Worm (Caenorhabditis elegans) whole organism, young adult: ENCODE results near the gene F54D5.15.

Experiments
- F10E7.11 ChIP-seq: sonication (generic microtip); optimal IDR thresholded peaks from 2 replicates; lab custom pipeline; 2017; ENCODE audit warnings: mild to moderate bottlenecking, missing genetic modification characterization, moderate library complexity, missing compliant biosample characterization
- F23B12.7 ChIP-seq: sonication (generic microtip); optimal IDR thresholded peaks from 2 replicates; lab custom pipeline; 2017; ENCODE audit warnings: missing genetic modification characterization, mild to moderate bottlenecking, missing compliant biosample characterization, antibody characterized with exemption, moderate library complexity; ENCODE audit not compliant: insufficient read depth
- F33H1.4 ChIP-seq: fragments of 200-800 bp; sonication (Bioruptor generic); IDR thresholded peaks from 2 replicates; pipeline ENCODE4 v1.3.6; 2022; ENCODE audit warnings: missing genetic modification reagents, missing genetic modification characterization, missing compliant biosample characterization
- F37B4.10 ChIP-seq: fragments of 200-800 bp; sonication (Bioruptor generic); IDR thresholded peaks from 2 replicates; pipeline ENCODE4 v1.3.6; 2022; ENCODE audit warnings: missing genetic modification characterization, missing compliant biosample characterization
- F55B11.4 ChIP-seq: sonication (generic microtip); optimal IDR thresholded peaks from 2 replicates; lab custom pipeline; 2016; ENCODE audit warnings: missing compliant biosample characterization, missing genetic modification characterization, borderline replicate concordance; ENCODE audit not compliant: insufficient read depth
- F57A8.1 ChIP-seq: fragments of 200-800 bp; sonication (Bioruptor generic); optimal IDR thresholded peaks from 2 replicates; lab custom pipeline; 2018; ENCODE audit warnings: mild to moderate bottlenecking, missing genetic modification characterization, moderate library complexity, missing compliant biosample characterization
- K11D2.4 ChIP-seq: fragments of 200-800 bp; sonication (Bioruptor generic); IDR thresholded peaks from 2 replicates; pipeline ENCODE4 v1.3.6; 2022; ENCODE audit warnings: missing genetic modification reagents, missing genetic modification characterization, missing compliant biosample characterization
- K12H6.12 ChIP-seq: fragments of 200-800 bp; sonication (Bioruptor generic); optimal IDR thresholded peaks from 2 replicates; lab custom pipeline; 2018; ENCODE audit warnings: mild to moderate bottlenecking, missing genetic modification characterization, missing compliant biosample characterization
- Y53F4B.3 ChIP-seq: fragments of 200-800 bp; sonication (Bioruptor generic); IDR thresholded peaks from 2 replicates; pipeline ENCODE4 v1.3.6; 2022; ENCODE audit warnings: missing genetic modification reagents, missing genetic modification characterization, missing compliant biosample characterization
- Y53G8AR.9 ChIP-seq: fragments of 200-800 bp; sonication (Bioruptor generic); conservative IDR thresholded peaks from 2 replicates; pipeline ENCODE4 v1.3.6; 2022; ENCODE audit warnings: missing genetic modification reagents, missing genetic modification characterization, missing compliant biosample characterization
- Y67H2A.10 ChIP-seq: fragments of 200-800 bp; sonication (Bioruptor generic); conservative IDR thresholded peaks from 2 replicates; pipeline ENCODE4 v1.3.6; 2022; ENCODE audit warnings: missing genetic modification reagents, missing genetic modification characterization, missing compliant biosample characterization
- Y79H2A.3 ChIP-seq: fragments of 200-800 bp; sonication (Bioruptor generic); conservative IDR thresholded peaks from 2 replicates; pipeline ENCODE4 v1.3.6; 2022; ENCODE audit warnings: missing genetic modification reagents, missing genetic modification characterization, missing compliant biosample characterization
- aptf-2 ChIP-seq: fragments of 200-800 bp; sonication (Bioruptor generic); conservative IDR thresholded peaks from 2 replicates; pipeline ENCODE4 v1.3.6; 2022; ENCODE audit warnings: missing genetic modification reagents, missing genetic modification characterization, missing compliant biosample characterization
- attf-3 ChIP-seq: fragments of 200-800 bp; sonication (Bioruptor generic); conservative IDR thresholded peaks from 2 replicates; pipeline ENCODE4 v1.3.6; 2022; ENCODE audit warnings: missing genetic modification reagents, missing genetic modification characterization, missing compliant biosample characterization
- bed-2 ChIP-seq: fragments of 200-800 bp; sonication (Bioruptor generic); IDR thresholded peaks from 2 replicates; pipeline ENCODE4 v1.3.6; 2022; ENCODE audit warnings: missing genetic modification reagents, missing genetic modification characterization, missing compliant biosample characterization
- ccch-3 ChIP-seq: fragments of 200-800 bp; sonication (Bioruptor generic); optimal IDR thresholded peaks from 2 replicates; lab custom pipeline; 2018; ENCODE audit warnings: mild to moderate bottlenecking, missing genetic modification characterization, missing compliant biosample characterization
- cebp-2 ChIP-seq: fragments of 200-800 bp; sonication (Bioruptor generic); IDR thresholded peaks from 2 replicates; pipeline ENCODE4 v1.3.6; 2022; ENCODE audit warnings: missing genetic modification characterization, missing compliant biosample characterization
- ceh-100 ChIP-seq: fragments of 200-800 bp; sonication (Bioruptor generic); IDR thresholded peaks from 2 replicates; pipeline ENCODE4 v1.3.6; 2022; ENCODE audit warnings: missing genetic modification reagents, missing genetic modification characterization, missing compliant biosample characterization
- ceh-27 ChIP-seq: fragments of 200-800 bp; sonication (Bioruptor generic); optimal IDR thresholded peaks from 2 replicates; lab custom pipeline; 2018; ENCODE audit warnings: mild to moderate bottlenecking, missing genetic modification characterization, moderate library complexity, missing compliant biosample characterization
- ceh-58 ChIP-seq: fragments of 200-800 bp; sonication (Bioruptor generic); IDR thresholded peaks from 2 replicates; pipeline ENCODE4 v1.3.6; 2022; ENCODE audit warnings: missing genetic modification characterization, missing compliant biosample characterization
- chd-7 ChIP-seq: sonication (generic microtip); optimal IDR thresholded peaks from 2 replicates; lab custom pipeline; 2016; ENCODE audit warnings: mild to moderate bottlenecking, missing genetic modification characterization, moderate library complexity, missing compliant biosample characterization
- dpff-1 ChIP-seq: sonication (generic microtip); optimal IDR thresholded peaks from 2 replicates; lab custom pipeline; 2017; ENCODE audit warnings: mild to moderate bottlenecking, missing genetic modification characterization, missing compliant biosample characterization
- dpl-1 ChIP-seq: fragments of 150-350 bp; optimal IDR thresholded peaks from 2 replicates; lab custom pipeline; 2014; ENCODE audit warnings: missing biosample characterization, missing genetic modification reagents, missing genetic modification characterization
- efl-1 ChIP-seq: fragments of 150-350 bp; optimal IDR thresholded peaks from 2 replicates; lab custom pipeline; 2014; ENCODE audit warnings: missing biosample characterization, missing genetic modification reagents, missing genetic modification characterization
- egrh-3 ChIP-seq: fragments of 200-800 bp; sonication (Bioruptor generic); IDR thresholded peaks from 2 replicates; pipeline ENCODE4 v1.3.6; 2022; ENCODE audit warnings: missing genetic modification reagents, missing genetic modification characterization, missing compliant biosample characterization
- ekl-4 ChIP-seq: fragments of 200-800 bp; sonication (Bioruptor generic); IDR thresholded peaks from 2 replicates; pipeline ENCODE4 v1.3.6; 2022; ENCODE audit warnings: missing genetic modification reagents, missing genetic modification characterization, missing compliant biosample characterization
- ets-4 ChIP-seq: fragments of 200-800 bp; sonication (Bioruptor generic); optimal IDR thresholded peaks from 2 replicates; lab custom pipeline; 2018; ENCODE audit warnings: mild to moderate bottlenecking, missing genetic modification characterization, missing compliant biosample characterization
- fkh-3 ChIP-seq: sonication (generic microtip); optimal IDR thresholded peaks from 2 replicates; lab custom pipeline; 2016; ENCODE audit warnings: mild to moderate bottlenecking, missing genetic modification characterization, missing compliant biosample characterization
- gei-17 ChIP-seq: fragments of 200-800 bp; sonication (Bioruptor generic); optimal IDR thresholded peaks from 2 replicates; lab custom pipeline; 2018; ENCODE audit warnings: mild to moderate bottlenecking, missing genetic modification characterization, missing compliant biosample characterization
- hmg-1.2 ChIP-seq: fragments of 200-800 bp; sonication (Bioruptor generic); IDR thresholded peaks from 2 replicates; pipeline ENCODE4 v1.3.6; 2022; ENCODE audit warnings: missing genetic modification reagents, missing genetic modification characterization, missing compliant biosample characterization
- let-526 ChIP-seq: fragments of 200-800 bp; sonication (Bioruptor generic); IDR thresholded peaks from 2 replicates; pipeline ENCODE4 v1.3.6; 2022; ENCODE audit warnings: missing genetic modification reagents, missing genetic modification characterization, missing compliant biosample characterization
- lin-35 ChIP-seq, 3 experiments: fragments of 150-350 bp in 2 of 3; sonication (generic microtip) in 1 of 3; optimal IDR thresholded peaks; 2 replicates each; lab custom pipeline; 2014 to 2018; ENCODE audit warnings: missing biosample characterization in 3 of 3, missing genetic modification characterization in 3 of 3, missing genetic modification reagents in 3 of 3
- lin-54 ChIP-seq: fragments of 200-800 bp; sonication (Bioruptor generic); optimal IDR thresholded peaks from 2 replicates; lab custom pipeline; 2018; ENCODE audit warnings: mild to moderate bottlenecking, missing genetic modification characterization, missing compliant biosample characterization
- lsl-1 ChIP-seq: fragments of 200-800 bp; sonication (Bioruptor generic); optimal IDR thresholded peaks from 2 replicates; lab custom pipeline; 2018; ENCODE audit warnings: mild to moderate bottlenecking, missing genetic modification characterization, moderate library complexity, missing compliant biosample characterization
- madf-6 ChIP-seq: fragments of 200-800 bp; sonication (Bioruptor generic); IDR thresholded peaks from 2 replicates; pipeline ENCODE4 v1.3.6; 2022; ENCODE audit warnings: missing genetic modification reagents, missing genetic modification characterization, missing compliant biosample characterization
- mes-4 ChIP-seq: sonication (generic microtip); optimal IDR thresholded peaks from 2 replicates; lab custom pipeline; 2016; ENCODE audit warnings: missing genotype, missing genetic modification characterization, missing compliant biosample characterization
- nfya-2 ChIP-seq: fragments of 200-800 bp; sonication (Bioruptor generic); IDR thresholded peaks from 2 replicates; pipeline ENCODE4 v1.3.6; 2022; ENCODE audit warnings: missing genetic modification reagents, missing genetic modification characterization, missing compliant biosample characterization
- nhr-179 ChIP-seq: sonication (generic microtip); optimal IDR thresholded peaks from 2 replicates; lab custom pipeline; 2016; ENCODE audit warnings: mild to moderate bottlenecking, missing genetic modification characterization, missing compliant biosample characterization
- nhr-27 ChIP-seq: fragments of 200-800 bp; sonication (Bioruptor generic); optimal IDR thresholded peaks from 2 replicates; lab custom pipeline; 2018; ENCODE audit warnings: mild to moderate bottlenecking, missing genetic modification characterization, moderate library complexity, missing compliant biosample characterization
- rcor-1 ChIP-seq: fragments of 200-800 bp; sonication (Bioruptor generic); IDR thresholded peaks from 2 replicates; pipeline ENCODE4 v1.3.6; 2022; ENCODE audit warnings: missing genetic modification reagents, missing genetic modification characterization, missing compliant biosample characterization
- rec-8 ChIP-seq, 2 experiments: sonication (generic microtip); optimal IDR thresholded peaks; 2 replicates each; lab custom pipeline; 2016; ENCODE audit warnings: mild to moderate bottlenecking in 2 of 2, missing genetic modification characterization in 2 of 2, missing genetic modification reagents in 2 of 2, missing genotype in 2 of 2, missing biosample characterization in 1 of 2, missing compliant biosample characterization in 1 of 2, moderate library complexity in 1 of 2
- snpc-3.4 ChIP-seq: sonication (generic microtip); optimal IDR thresholded peaks from 2 replicates; lab custom pipeline; 2017; ENCODE audit warnings: missing genetic modification characterization, mild to moderate bottlenecking, missing compliant biosample characterization, antibody characterized with exemption, moderate library complexity, missing genotype, missing genetic modification reagents
- tbx-9 ChIP-seq: sonication (generic microtip); optimal IDR thresholded peaks from 2 replicates; lab custom pipeline; 2016; ENCODE audit warnings: borderline replicate concordance, missing genetic modification characterization, inconsistent platforms, missing compliant biosample characterization
- unc-130 ChIP-seq: sonication (generic microtip); optimal IDR thresholded peaks from 2 replicates; lab custom pipeline; 2016; ENCODE audit warnings: missing genetic modification reagents, missing genetic modification characterization, missing compliant biosample characterization
- unc-62 ChIP-seq: fragments of 150-350 bp; optimal IDR thresholded peaks from 2 replicates; lab custom pipeline; 2014; ENCODE audit warnings: missing biosample characterization, missing genetic modification reagents, missing genetic modification characterization
- ztf-18 ChIP-seq: sonication (generic microtip); optimal IDR thresholded peaks from 2 replicates; lab custom pipeline; 2016; ENCODE audit warnings: missing genotype, mild to moderate bottlenecking, missing genetic modification characterization, missing compliant biosample characterization
- ztf-22 ChIP-seq: fragments of 200-800 bp; sonication (Bioruptor generic); optimal IDR thresholded peaks from 2 replicates; lab custom pipeline; 2018; ENCODE audit warnings: mild to moderate bottlenecking, missing genetic modification characterization, moderate library complexity, missing compliant biosample characterization
- ztf-26 ChIP-seq: sonication (generic microtip); optimal IDR thresholded peaks from 2 replicates; lab custom pipeline; 2017; ENCODE audit warnings: missing genetic modification characterization, missing compliant biosample characterization

The F54D5.15 gene

DNA sequence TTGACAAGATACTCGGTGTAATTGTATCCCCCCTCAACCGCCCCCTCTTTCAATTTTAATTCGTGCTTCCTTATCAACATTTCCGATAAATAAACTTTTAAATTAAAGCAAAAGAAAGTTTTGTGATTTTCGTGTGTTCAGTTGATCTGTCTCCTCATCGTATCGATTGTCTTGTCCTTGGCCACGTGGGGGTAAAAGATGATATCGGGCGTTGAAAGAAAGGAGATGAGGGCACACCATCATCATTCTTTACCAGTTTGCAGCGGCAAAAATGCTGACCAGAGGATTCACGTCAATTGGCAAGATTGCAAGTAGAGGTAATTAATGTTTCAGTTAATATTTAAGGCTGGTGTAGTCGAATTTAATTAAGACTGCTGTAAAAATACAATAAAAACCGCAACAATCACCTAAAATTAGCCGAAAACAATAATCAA, 16.8 kb downstream of the F54D5.15 start, which contains the start of gene F54D5.7 (continued):
- TF ChIP-seq egrh-3 (GFP tag; lab: Robert Waterston, UW) (0 out of 2 replicates have a peak, but pooled peaks have one; percentile 15), F37B4.10 (GFP tag; lab: Robert Waterston, UW) (no peak), F57A8.1 (no peak), ets-4 (GFP tag; lab: Kevin White, UChicago) (peak; percentile 96), ceh-100 (peak; percentile 49), dpl-1 (GFP tag; lab: Kevin White, UChicago) (no peak), K12H6.12 (tag; lab: Kevin White, UChicago) (peak; percentile 42), attf-3 (0 out of 2 replicates have a peak, but pooled peaks have one; percentile 35), lin-54 (GFP tag; lab: Kevin White, UChicago) (peak; percentile 76), unc-130 (GFP tag; lab: Kevin White, UChicago) (no peak), efl-1 (no peak), ekl-4 (GFP tag; lab: Robert Waterston, UW) (peak; percentile 39; the same call in 1 of the 2 replicates), chd-7 (tag; lab: Kevin White, UChicago) (peak; percentile 74), K11D2.4 (GFP tag; lab: Robert Waterston, UW) (peak; percentile 60; the same call in 1 of the 2 replicates), ztf-18 (peak; percentile 57), nfya-2 (no peak), lin-35 (GFP tag; optimal IDR thresholded peaks at IDR 0.05; lab: Kevin White, UChicago) (peak in 1 of 3 experiments; percentile 42), nhr-27 (tag; lab: Kevin White, UChicago) (no peak), hmg-1.2 (peak; percentile 33; the same call in 1 of the 2 replicates), F10E7.11 (peak; percentile 39), madf-6 (GFP tag; lab: Robert Waterston, UW) (peak; percentile 57), mes-4 (no peak), tbx-9 (tag; lab: Kevin White, UChicago) (no peak), ztf-26 (tag; lab: Kevin White, UChicago) (peak; percentile 73), nhr-179 (tag; lab: Kevin White, UChicago) (no peak), aptf-2 (GFP tag; lab: Robert Waterston, UW) (0 out of 2 replicates have a peak, but pooled peaks have one; percentile 29), F33H1.4 (GFP tag; lab: Robert Waterston, UW) (peak; percentile 40; the same call in 1 of the 2 replicates), gei-17 (GFP tag; lab: Kevin White, UChicago) (peak; percentile 49), snpc-3.4 (tag; lab: Kevin White, UChicago) (peak; percentile 70), F55B11.4 (tag; lab: Kevin White, UChicago) (no peak), Y53G8AR.9 (peak; percentile 88), rec-8 (tag; optimal IDR thresholded peaks at IDR 0.05; lab: Kevin White, UChicago) (no peak), let-526 (0 out of 2 replicates have a peak, but pooled peaks have one; percentile 17), F23B12.7 (tag; lab: Kevin White, UChicago) (peak; percentile 35), unc-62 (GFP tag; lab: Kevin White, UChicago) (no peak), Y79H2A.3 (GFP tag; lab: Robert Waterston, UW) (no peak), fkh-3 (tag; lab: Kevin White, UChicago) (no peak), ztf-22 (GFP tag; lab: Kevin White, UChicago) (no peak), lsl-1 (GFP tag; lab: Kevin White, UChicago) (peak; percentile 40), ceh-58 (GFP tag; lab: Robert Waterston, UW) (peak; percentile 20; the same call in 1 of the 2 replicates), cebp-2 (peak; percentile 85), Y67H2A.10 (GFP tag; lab: Robert Waterston, UW) (no peak), ceh-27 (peak; percentile 42), bed-2 (no peak), Y53F4B.3 (GFP tag; lab: Robert Waterston, UW) (no peak), rcor-1 (GFP tag; lab: Robert Waterston, UW) (peak; percentile 74), ccch-3 (GFP tag; lab: Kevin White, UChicago) (no peak), dpff-1 (tag; lab: Kevin White, UChicago) (peak; percentile 47)
